Worm (Caenorhabditis elegans) whole organism, L3 larva: ENCODE results near the gene btbd-10.

Experiments used
- R02D3.7 ChIP-seq: fragments of 150-350 bp; optimal IDR thresholded peaks from 2 replicates; lab custom pipeline; 2014; ENCODE audit warnings: missing biosample characterization, missing genetic modification characterization
- ZK546.5 ChIP-seq: sonication (generic microtip); optimal IDR thresholded peaks from 2 replicates; lab custom pipeline; 2017; ENCODE audit warnings: missing biosample characterization, missing genetic modification characterization
- aly-2 ChIP-seq: fragments of 150-350 bp; optimal IDR thresholded peaks from 2 replicates; lab custom pipeline; 2014; ENCODE audit warnings: missing biosample characterization, missing genetic modification characterization
- ama-1 ChIP-seq: fragments of 150-350 bp; optimal IDR thresholded peaks from 2 replicates; lab custom pipeline; 2018
- ceh-16 ChIP-seq: sonication (generic microtip); optimal IDR thresholded peaks from 2 replicates; lab custom pipeline; 2017; ENCODE audit warnings: missing biosample characterization, missing genetic modification characterization
- ceh-28 ChIP-seq: fragments of 150-350 bp; optimal IDR thresholded peaks from 2 replicates; lab custom pipeline; 2014; ENCODE audit warnings: missing biosample characterization, missing genetic modification reagents, missing genetic modification characterization
- ceh-82 ChIP-seq: fragments of 150-350 bp; optimal IDR thresholded peaks from 2 replicates; lab custom pipeline; 2014; ENCODE audit warnings: missing biosample characterization, missing genetic modification characterization
- ceh-9 ChIP-seq: sonication (generic microtip); optimal IDR thresholded peaks from 2 replicates; lab custom pipeline; 2018; ENCODE audit warnings: missing biosample characterization, missing genetic modification characterization
- daf-12 ChIP-seq: fragments of 150-350 bp; optimal IDR thresholded peaks from 2 replicates; lab custom pipeline; 2014; ENCODE audit warnings: missing biosample characterization, missing genetic modification reagents, missing genetic modification characterization
- egl-27 ChIP-seq: sonication (generic microtip); optimal IDR thresholded peaks from 4 replicates; lab custom pipeline; 2017; ENCODE audit warnings: missing biosample characterization, missing genetic modification reagents, missing genetic modification characterization
- egl-5 ChIP-seq: fragments of 150-350 bp; optimal IDR thresholded peaks from 2 replicates; lab custom pipeline; 2017; ENCODE audit warnings: missing biosample characterization, missing genetic modification reagents, missing genetic modification characterization, inconsistent platforms
- elt-1 ChIP-seq: fragments of 150-350 bp; optimal IDR thresholded peaks from 2 replicates; lab custom pipeline; 2014; ENCODE audit warnings: missing biosample characterization, missing genetic modification characterization
- elt-2 ChIP-seq: sonication (generic microtip); optimal IDR thresholded peaks from 2 replicates; lab custom pipeline; 2016; ENCODE audit warnings: missing genetic modification reagents, mild to moderate bottlenecking, missing genetic modification characterization, missing compliant biosample characterization
- elt-3 ChIP-seq, 3 experiments: fragments of 150-350 bp in 1 of 3; sonication (generic microtip) in 2 of 3; optimal IDR thresholded peaks; 2 replicates in 2 of 3; 4 replicates in 1 of 3; lab custom pipeline; 2014 to 2017; ENCODE audit warnings: missing biosample characterization in 3 of 3, missing genetic modification characterization in 3 of 3
- eor-1 ChIP-seq, 2 experiments: fragments of 150-350 bp; optimal IDR thresholded peaks; 2 replicates each; lab custom pipeline; 2014 to 2018; ENCODE audit warnings: missing biosample characterization in 2 of 2, missing genetic modification characterization in 2 of 2
- fkh-10 ChIP-seq: sonication (generic microtip); optimal IDR thresholded peaks from 2 replicates; lab custom pipeline; 2017; ENCODE audit warnings: missing biosample characterization, missing genetic modification reagents, missing genetic modification characterization
- fkh-2 ChIP-seq: fragments of 150-350 bp; optimal IDR thresholded peaks from 2 replicates; lab custom pipeline; 2014; ENCODE audit warnings: missing biosample characterization, missing genetic modification reagents, missing genetic modification characterization
- fos-1 ChIP-seq: fragments of 150-350 bp; optimal IDR thresholded peaks from 2 replicates; lab custom pipeline; 2014; ENCODE audit warnings: missing biosample characterization, missing genetic modification characterization
- hmg-11 ChIP-seq: sonication (generic microtip); optimal IDR thresholded peaks from 2 replicates; lab custom pipeline; 2016; ENCODE audit warnings: missing genetic modification characterization, missing compliant biosample characterization
- jun-1 ChIP-seq: fragments of 150-350 bp; optimal IDR thresholded peaks from 2 replicates; lab custom pipeline; 2014; ENCODE audit warnings: missing biosample characterization, missing genetic modification reagents, missing genetic modification characterization
- lin-15B ChIP-seq: fragments of 150-350 bp; optimal IDR thresholded peaks from 2 replicates; lab custom pipeline; 2014; ENCODE audit warnings: missing biosample characterization, missing genetic modification characterization
- lin-39 ChIP-seq: fragments of 150-350 bp; optimal IDR thresholded peaks from 2 replicates; lab custom pipeline; 2018; ENCODE audit warnings: missing biosample characterization, missing genetic modification reagents, missing genetic modification characterization
- mdl-1 ChIP-seq: fragments of 150-350 bp; optimal IDR thresholded peaks from 2 replicates; lab custom pipeline; 2014; ENCODE audit warnings: missing biosample characterization, missing genetic modification characterization
- mml-1 ChIP-seq: fragments of 150-350 bp; sonication (generic microtip); optimal IDR thresholded peaks from 3 replicates; lab custom pipeline; 2014; ENCODE audit warnings: missing biosample characterization, missing genetic modification characterization
- nfya-1 ChIP-seq: sonication (generic microtip); optimal IDR thresholded peaks from 2 replicates; lab custom pipeline; 2017; ENCODE audit warnings: missing genetic modification characterization, mild to moderate bottlenecking, missing compliant biosample characterization, antibody characterized with exemption, moderate library complexity; ENCODE audit not compliant: insufficient read depth
- nhr-11 ChIP-seq: fragments of 150-350 bp; optimal IDR thresholded peaks from 2 replicates; lab custom pipeline; 2014; ENCODE audit warnings: missing biosample characterization, missing genetic modification characterization
- nhr-12 ChIP-seq: fragments of 150-350 bp; optimal IDR thresholded peaks from 2 replicates; lab custom pipeline; 2014; ENCODE audit warnings: missing biosample characterization, missing genetic modification characterization
- nhr-23 ChIP-seq: fragments of 150-350 bp; optimal IDR thresholded peaks from 2 replicates; lab custom pipeline; 2014; ENCODE audit warnings: missing biosample characterization, missing genetic modification reagents, missing genetic modification characterization
- nhr-237 ChIP-seq: fragments of 150-350 bp; optimal IDR thresholded peaks from 2 replicates; lab custom pipeline; 2014; ENCODE audit warnings: missing biosample characterization, missing genetic modification characterization
- nhr-25 ChIP-seq: sonication (generic microtip); optimal IDR thresholded peaks from 2 replicates; lab custom pipeline; 2017; ENCODE audit warnings: missing biosample characterization, missing genetic modification characterization
- nhr-28 ChIP-seq: fragments of 150-350 bp; optimal IDR thresholded peaks from 2 replicates; lab custom pipeline; 2014; ENCODE audit warnings: missing biosample characterization, missing genetic modification characterization
- nhr-43 ChIP-seq: sonication (generic microtip); optimal IDR thresholded peaks from 2 replicates; lab custom pipeline; 2016; ENCODE audit warnings: mild to moderate bottlenecking, missing genetic modification characterization, missing compliant biosample characterization; ENCODE audit not compliant: poor library complexity, severe bottlenecking
- nhr-67 ChIP-seq: fragments of 150-350 bp; optimal IDR thresholded peaks from 2 replicates; lab custom pipeline; 2014; ENCODE audit warnings: missing biosample characterization, missing genetic modification characterization
- nhr-77 ChIP-seq: fragments of 150-350 bp; optimal IDR thresholded peaks from 2 replicates; lab custom pipeline; 2014; ENCODE audit warnings: missing biosample characterization, missing genetic modification characterization
- pqm-1 ChIP-seq: fragments of 150-350 bp; optimal IDR thresholded peaks from 2 replicates; lab custom pipeline; 2017; ENCODE audit warnings: missing biosample characterization, missing genetic modification characterization, inconsistent platforms
- sea-2 ChIP-seq: fragments of 150-350 bp; sonication (generic microtip); optimal IDR thresholded peaks from 4 replicates; lab custom pipeline; 2014; ENCODE audit warnings: missing biosample characterization, missing genetic modification reagents, missing genetic modification characterization
- skn-1 ChIP-seq: fragments of 150-350 bp; optimal IDR thresholded peaks from 2 replicates; lab custom pipeline; 2014; ENCODE audit warnings: missing biosample characterization, missing genetic modification characterization
- tbx-2 ChIP-seq: sonication (generic microtip); optimal IDR thresholded peaks from 2 replicates; lab custom pipeline; 2016; ENCODE audit warnings: mild to moderate bottlenecking, missing genetic modification characterization, missing compliant biosample characterization
- unc-62 ChIP-seq: fragments of 150-350 bp; sonication (generic microtip); optimal IDR thresholded peaks from 4 replicates; lab custom pipeline; 2014; ENCODE audit warnings: missing biosample characterization, missing genetic modification reagents, missing genetic modification characterization
- zag-1 ChIP-seq: fragments of 150-350 bp; optimal IDR thresholded peaks from 2 replicates; lab custom pipeline; 2014; ENCODE audit warnings: missing biosample characterization, missing genetic modification characterization
- ztf-11 ChIP-seq: fragments of 150-350 bp; optimal IDR thresholded peaks from 2 replicates; lab custom pipeline; 2014; ENCODE audit warnings: missing biosample characterization, missing genetic modification characterization
- ztf-4 ChIP-seq: fragments of 150-350 bp; optimal IDR thresholded peaks from 2 replicates; lab custom pipeline; 2014; ENCODE audit warnings: missing biosample characterization, missing genetic modification characterization

btbd-10 gene

DNA sequence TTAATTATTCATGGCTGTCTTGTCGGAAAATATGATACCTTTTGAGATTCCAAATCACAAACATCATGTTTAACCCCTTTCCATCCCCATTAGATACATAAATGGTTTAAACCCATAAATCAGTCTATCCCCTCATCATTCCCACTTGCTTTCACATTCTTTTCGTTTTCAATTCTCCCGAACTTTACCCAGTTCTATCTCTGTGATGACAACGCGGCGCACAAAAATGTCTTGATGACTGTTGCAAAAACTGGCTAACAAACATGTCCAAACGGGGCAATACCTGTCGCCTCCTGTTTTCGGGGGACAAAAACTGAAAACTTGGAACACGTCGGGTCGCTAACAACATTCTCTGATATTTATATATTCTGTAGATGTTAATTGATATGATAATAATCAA is 38.8 kb upstream of the btbd-10 start:
- TF ChIP-seq ceh-16, result no peak
- peak; percentile 28 for TF ChIP-seq R02D3.7 (tag; lab: Kevin White, UChicago)
- TF ChIP-seq unc-62 (GFP tag; lab: Kevin White, UChicago), result peak; percentile 50
- peak in 1 of 3 experiments; percentile 73 for TF ChIP-seq elt-3 (tag; optimal IDR thresholded peaks at IDR 0.05; lab: Kevin White, UChicago)
- no peak for TF ChIP-seq fkh-10
- TF ChIP-seq nhr-25 (tag; lab: Kevin White, UChicago), result peak; percentile 78
- TF ChIP-seq ama-1 (lab: Kevin White, UChicago), result peak; percentile 91
- TF ChIP-seq mdl-1, result no peak
- no peak for TF ChIP-seq ZK546.5
- no peak for TF ChIP-seq jun-1 (tag; lab: Kevin White, UChicago)
- no peak for TF ChIP-seq nhr-11 (tag; lab: Kevin White, UChicago)
- no peak for TF ChIP-seq fkh-2 (tag; lab: Kevin White, UChicago)
- TF ChIP-seq elt-2 (tag; lab: Kevin White, UChicago), result no peak
- TF ChIP-seq nhr-23 (tag; lab: Kevin White, UChicago), result peak; percentile 64
- TF ChIP-seq ztf-11, result no peak
- TF ChIP-seq ztf-4, result no peak
- no peak for TF ChIP-seq daf-12 (tag; lab: Kevin White, UChicago)
- TF ChIP-seq egl-5 (tag; lab: Kevin White, UChicago), result no peak
- TF ChIP-seq nhr-77 (tag; lab: Kevin White, UChicago), result peak; percentile 16
- TF ChIP-seq ceh-9, result no peak
- TF ChIP-seq nhr-43, result peak; percentile 74
- TF ChIP-seq nhr-28 (tag; lab: Kevin White, UChicago), result no peak
- no peak for TF ChIP-seq egl-27 (tag; lab: Kevin White, UChicago)
- TF ChIP-seq nfya-1, result peak; percentile 25

DNA sequence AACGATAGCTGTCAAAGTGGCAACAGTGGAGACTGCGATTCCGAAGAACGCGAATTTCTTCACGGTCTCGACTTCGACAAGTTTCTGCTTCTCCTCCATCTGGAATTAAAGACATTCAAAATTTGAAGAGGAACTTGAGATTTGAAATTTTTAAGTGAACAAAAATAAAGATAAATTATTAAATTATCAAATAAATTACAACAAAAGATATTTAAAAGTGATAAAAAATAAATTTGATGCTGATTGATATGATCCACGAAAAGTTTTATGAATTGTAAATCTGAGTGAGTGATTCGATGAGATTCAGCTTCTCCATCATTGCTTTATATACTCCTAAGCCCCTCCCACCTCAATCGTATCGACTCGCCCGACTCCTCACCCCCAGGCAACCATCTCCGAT is 37.3 kb upstream of the btbd-10 start, which contains the start of gene col-17:
col-17 (minus strand) TSS at position 101 of the 400 bp plus-strand sequence.
- TF ChIP-seq ceh-82 (no peak), pqm-1 (no peak), jun-1 (tag; lab: Kevin White, UChicago) (no peak), lin-39 (tag; lab: Kevin White, UChicago) (no peak), nhr-11 (tag; lab: Kevin White, UChicago) (no peak), nfya-1 (no peak), mml-1 (tag; lab: Kevin White, UChicago) (no peak), elt-1 (tag; lab: Kevin White, UChicago) (no peak), ztf-11 (no peak), zag-1 (tag; lab: Kevin White, UChicago) (no peak), skn-1 (tag; lab: Kevin White, UChicago) (no peak), nhr-43 (no peak), ceh-28 (no peak), daf-12 (tag; lab: Kevin White, UChicago) (no peak), hmg-11 (tag; lab: Kevin White, UChicago) (no peak), nhr-77 (tag; lab: Kevin White, UChicago) (no peak), eor-1 (tag; optimal IDR thresholded peaks at IDR 0.05; lab: Kevin White, UChicago) (no peak)

- TF ChIP-seq R02D3.7 (tag; lab: Kevin White, UChicago), result no peak
- TF ChIP-seq ceh-16, result no peak
- no peak for TF ChIP-seq nhr-237 (tag; lab: Kevin White, UChicago)
- TF ChIP-seq pqm-1, result no peak
- no peak for TF ChIP-seq fos-1 (tag; lab: Kevin White, UChicago)
- no peak for TF ChIP-seq tbx-2 (tag; lab: Kevin White, UChicago)
- TF ChIP-seq nhr-67 (tag; lab: Kevin White, UChicago), result no peak
- no peak for TF ChIP-seq skn-1 (tag; lab: Kevin White, UChicago)
- no peak for TF ChIP-seq ZK546.5
- TF ChIP-seq elt-1 (tag; lab: Kevin White, UChicago), result no peak
- no peak for TF ChIP-seq sea-2 (GFP tag; lab: Kevin White, UChicago)
- no peak for TF ChIP-seq fkh-10
- no peak for TF ChIP-seq lin-15B (tag; lab: Kevin White, UChicago)
- no peak for TF ChIP-seq aly-2 (tag; lab: Kevin White, UChicago)
- TF ChIP-seq nhr-77 (tag; lab: Kevin White, UChicago), result no peak
- no peak for TF ChIP-seq nhr-12 (tag; lab: Kevin White, UChicago)
These were observed 34.9 kb upstream of the btbd-10 start for ce11 chrII:4869793-4870343.
